Worm (Caenorhabditis elegans) whole organism, L1 larva: ENCODE measurements around the gene air-1.

Experiments
- C16A3.4 ChIP-seq: fragments of 150-350 bp; optimal IDR thresholded peaks from 2 replicates; lab custom pipeline; 2014; ENCODE audit warnings: missing biosample characterization, missing genetic modification characterization
- lin-15B ChIP-seq: fragments of 150-350 bp; sonication (generic microtip); optimal IDR thresholded peaks from 3 replicates; lab custom pipeline; 2014; ENCODE audit warnings: missing biosample characterization, missing genetic modification characterization
- nhr-12 ChIP-seq: sonication (generic microtip); optimal IDR thresholded peaks from 2 replicates; lab custom pipeline; 2017; ENCODE audit warnings: missing biosample characterization, missing genetic modification characterization
- nhr-47 ChIP-seq: sonication (generic microtip); optimal IDR thresholded peaks from 2 replicates; lab custom pipeline; 2016; ENCODE audit warnings: mild to moderate bottlenecking, missing genetic modification characterization, moderate library complexity, missing compliant biosample characterization
- pax-3 ChIP-seq: fragments of 200-800 bp; sonication (Bioruptor generic); optimal IDR thresholded peaks from 2 replicates; lab custom pipeline; 2018; ENCODE audit warnings: mild to moderate bottlenecking, missing genetic modification characterization, moderate library complexity, missing compliant biosample characterization
- skn-1 ChIP-seq: fragments of 150-350 bp; optimal IDR thresholded peaks from 2 replicates; lab custom pipeline; 2014; ENCODE audit warnings: missing biosample characterization, missing genetic modification characterization
- sox-4 ChIP-seq: sonication (generic microtip); optimal IDR thresholded peaks from 2 replicates; lab custom pipeline; 2016; ENCODE audit warnings: missing genetic modification characterization, missing compliant biosample characterization
- zip-4 ChIP-seq: fragments of 200-800 bp; sonication (Bioruptor generic); optimal IDR thresholded peaks from 2 replicates; lab custom pipeline; 2018; ENCODE audit warnings: mild to moderate bottlenecking, missing genetic modification characterization, moderate library complexity, missing compliant biosample characterization
- ztf-11 ChIP-seq, 2 experiments: sonication (generic microtip); optimal IDR thresholded peaks; 2 replicates each; lab custom pipeline; 2016 to 2017; ENCODE audit warnings: missing genetic modification characterization in 2 of 2, missing biosample characterization in 1 of 2, missing compliant biosample characterization in 1 of 2

- TF ChIP-seq nhr-12 (tag; lab: Kevin White, UChicago) (no peak), nhr-47 (tag; lab: Kevin White, UChicago) (no peak), C16A3.4 (tag; lab: Kevin White, UChicago) (no peak), ztf-11 (tag; optimal IDR thresholded peaks at IDR 0.05; lab: Kevin White, UChicago) (no peak), zip-4 (GFP tag; lab: Kevin White, UChicago) (no peak), sox-4 (tag; lab: Kevin White, UChicago) (no peak), skn-1 (tag; lab: Kevin White, UChicago) (no peak), lin-15B (no peak), pax-3 (tag; lab: Kevin White, UChicago) (no peak)
Measured at ce11 chrV:8230056-8230455, 8.8 kb downstream of the air-1 start.
